Fruit fly (Drosophila melanogaster): ENCODE measurements around the gene Nup160.

The Nup160 gene

DNA sequence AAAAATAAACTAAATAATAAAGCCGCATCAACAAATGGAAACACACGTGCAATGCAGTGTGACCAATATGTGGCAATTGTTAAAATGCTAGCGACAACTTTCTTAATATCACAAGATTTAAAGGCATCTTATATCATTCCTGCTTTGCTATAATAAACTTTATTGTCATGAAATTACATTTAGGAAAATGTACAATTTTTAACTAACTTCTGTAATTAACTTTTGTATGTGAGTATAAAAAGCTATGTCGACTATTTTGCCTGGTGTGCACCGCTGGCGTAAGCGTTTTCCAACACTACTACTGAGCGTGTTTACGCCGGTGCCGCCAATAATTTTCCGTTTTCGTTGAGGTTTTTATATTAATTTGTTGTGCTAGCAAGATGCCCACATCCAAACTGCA lies at the start of gene Nup160, which contains the start of gene Csl4:
Gene Nup160, plus strand, starts transcription at position 279 of the 400 bp plus-strand sequence.
Gene Csl4, minus strand, starts transcription at position 69 of the 400 bp plus-strand sequence.
- peak; percentile 80 for TF ChIP-seq CG12768 (GFP tag; optimal IDR thresholded peaks at IDR 0.05)
- peak; percentile 30 for TF ChIP-seq CG7045 (GFP tag; optimal IDR thresholded peaks at IDR 0.05)
- peak; percentile 44 for TF ChIP-seq tj (GFP tag; optimal IDR thresholded peaks at IDR 0.05)
- TF ChIP-seq cnc (optimal IDR thresholded peaks at IDR 0.05) = no peak
- peak; percentile 66 for TF ChIP-seq pad (GFP tag; optimal IDR thresholded peaks at IDR 0.05)
- no peak for TF ChIP-seq toe (GFP tag; optimal IDR thresholded peaks at IDR 0.05)
- TF ChIP-seq kay (GFP tag; ENCODE audit: borderline replicate concordance) = no peak
- TF ChIP-seq Clk (GFP tag; optimal IDR thresholded peaks at IDR 0.05) = no peak
- TF ChIP-seq Mnt (GFP tag; optimal IDR thresholded peaks at IDR 0.05) = peak; percentile 99
- peak; percentile 78 for TF ChIP-seq CG11617 (GFP tag; optimal IDR thresholded peaks at IDR 0.05)
- peak; percentile 13 for TF ChIP-seq cic (GFP tag; optimal IDR thresholded peaks at IDR 0.05)
- TF ChIP-seq CG1620 (GFP tag; optimal IDR thresholded peaks at IDR 0.05) = peak; percentile 87
- TF ChIP-seq CG33017 (tag; optimal IDR thresholded peaks at IDR 0.05) = peak; percentile 74
- peak; percentile 77 for TF ChIP-seq CG14711 (tag; optimal IDR thresholded peaks at IDR 0.05)
- TF ChIP-seq Crg-1 (GFP tag; optimal IDR thresholded peaks at IDR 0.05) = peak; percentile 89
- peak; percentile 54 for TF ChIP-seq ovo (GFP tag; optimal IDR thresholded peaks at IDR 0.05)
- TF ChIP-seq Hr96 (GFP tag; optimal IDR thresholded peaks at IDR 0.05) = peak; percentile 82
- no peak for TF ChIP-seq CG5204 (GFP tag; optimal IDR thresholded peaks at IDR 0.05)
- peak; percentile 86 for TF ChIP-seq CG7101 (tag; optimal IDR thresholded peaks at IDR 0.05)
- TF ChIP-seq bab1 (GFP tag; optimal IDR thresholded peaks at IDR 0.05) = peak; percentile 86

DNA sequence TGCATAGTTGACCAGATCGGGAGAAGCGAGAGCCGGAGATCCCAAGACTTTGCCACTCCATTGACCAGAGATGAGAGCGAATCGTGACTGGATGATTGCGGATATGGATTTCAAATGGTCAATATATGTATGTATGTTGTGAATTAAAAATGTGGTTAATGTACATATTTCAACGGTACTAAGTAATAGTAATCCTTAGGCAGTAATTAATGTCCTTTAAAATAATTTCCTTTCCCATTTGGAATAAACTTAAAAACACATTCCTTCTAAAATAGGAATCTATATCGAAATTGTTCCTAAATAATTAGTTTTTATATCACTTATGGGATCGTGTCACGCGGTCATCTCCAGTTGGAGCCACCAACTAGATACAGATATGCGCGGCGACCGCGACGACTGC lies 49.6 kb upstream of the Nup160 start:
- TF ChIP-seq tj (GFP tag; optimal IDR thresholded peaks at IDR 0.05) (no peak), CG12768 (GFP tag; optimal IDR thresholded peaks at IDR 0.05) (no peak), CG33017 (tag; optimal IDR thresholded peaks at IDR 0.05) (no peak), CG11617 (GFP tag; optimal IDR thresholded peaks at IDR 0.05) (no peak), CG7045 (GFP tag; optimal IDR thresholded peaks at IDR 0.05) (no peak), Hr96 (GFP tag; optimal IDR thresholded peaks at IDR 0.05) (no peak), ovo (GFP tag; optimal IDR thresholded peaks at IDR 0.05) (no peak), Mnt (GFP tag; optimal IDR thresholded peaks at IDR 0.05) (no peak), CG14711 (tag; optimal IDR thresholded peaks at IDR 0.05) (no peak), pad (GFP tag; optimal IDR thresholded peaks at IDR 0.05) (no peak), Crg-1 (GFP tag; optimal IDR thresholded peaks at IDR 0.05) (no peak), toe (GFP tag; optimal IDR thresholded peaks at IDR 0.05) (no peak), CG5204 (GFP tag; optimal IDR thresholded peaks at IDR 0.05) (no peak), bab1 (GFP tag; optimal IDR thresholded peaks at IDR 0.05) (no peak)

DNA sequence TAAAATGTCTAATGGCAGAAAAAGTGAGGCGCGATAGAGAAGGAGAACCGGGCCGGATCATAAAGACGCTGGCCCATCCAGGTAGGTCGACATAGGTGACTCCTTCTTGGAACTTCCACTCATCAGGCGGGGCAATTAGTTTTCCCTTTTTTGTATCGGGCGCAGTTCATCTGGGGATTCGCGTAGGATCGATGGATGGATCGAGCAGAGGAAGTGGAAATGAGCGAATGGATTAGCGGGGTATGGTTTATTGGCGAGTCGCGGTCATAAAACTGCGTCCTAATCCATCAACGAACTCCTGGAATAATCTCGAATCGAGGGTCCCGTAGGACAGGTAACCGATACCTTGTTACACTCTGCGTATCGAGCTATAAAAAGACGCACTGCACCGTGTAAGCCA lies 48.5 kb upstream of the Nup160 start, which contains the start of gene CG43725:
Gene CG43725, plus strand, starts transcription at position 400 of the 400 bp plus-strand sequence.
- TF ChIP-seq Clk (GFP tag; optimal IDR thresholded peaks at IDR 0.05) (no peak), CG11617 (GFP tag; optimal IDR thresholded peaks at IDR 0.05) (no peak), CG7045 (GFP tag; optimal IDR thresholded peaks at IDR 0.05) (no peak), toe (GFP tag; optimal IDR thresholded peaks at IDR 0.05) (no peak)

DNA sequence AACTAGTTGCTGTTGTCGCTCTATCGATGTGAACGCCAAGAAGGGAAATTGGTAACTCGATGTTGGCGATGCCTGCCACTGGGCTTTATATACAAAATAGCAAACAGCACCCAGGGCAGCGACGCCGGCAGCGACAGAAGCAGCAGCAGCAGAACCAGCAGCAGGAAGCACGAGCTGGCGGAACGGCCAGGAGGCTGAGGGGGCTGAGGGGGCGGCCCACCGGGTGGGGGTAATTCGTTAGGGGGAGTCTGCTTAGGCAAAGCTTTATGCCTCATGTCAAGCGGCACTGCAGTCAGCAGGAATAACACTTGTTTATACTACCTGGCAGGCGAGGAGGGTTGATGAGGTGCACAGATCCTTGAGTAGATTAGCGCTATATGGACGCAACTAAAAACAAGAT lies 42.2 kb upstream of the Nup160 start, which contains the start of gene AstC:
Gene AstC, minus strand, starts transcription at position 63 of the 400 bp plus-strand sequence.
- TF ChIP-seq Crg-1 (GFP tag; optimal IDR thresholded peaks at IDR 0.05) (no peak), Hr96 (GFP tag; optimal IDR thresholded peaks at IDR 0.05) (no peak), ovo (GFP tag; optimal IDR thresholded peaks at IDR 0.05) (no peak), tj (GFP tag; optimal IDR thresholded peaks at IDR 0.05) (no peak), Clk (GFP tag; optimal IDR thresholded peaks at IDR 0.05) (no peak), CG7045 (GFP tag; optimal IDR thresholded peaks at IDR 0.05) (no peak), CG33017 (tag; optimal IDR thresholded peaks at IDR 0.05) (no peak), cic (GFP tag; optimal IDR thresholded peaks at IDR 0.05) (no peak), pad (GFP tag; optimal IDR thresholded peaks at IDR 0.05) (no peak), Mnt (GFP tag; optimal IDR thresholded peaks at IDR 0.05) (no peak), toe (GFP tag; optimal IDR thresholded peaks at IDR 0.05) (no peak), CG11617 (GFP tag; optimal IDR thresholded peaks at IDR 0.05) (no peak), kay (GFP tag; ENCODE audit: borderline replicate concordance) (no peak), cnc (optimal IDR thresholded peaks at IDR 0.05) (no peak), CG14711 (tag; optimal IDR thresholded peaks at IDR 0.05) (no peak), CG7101 (tag; optimal IDR thresholded peaks at IDR 0.05) (no peak), CG1620 (GFP tag; optimal IDR thresholded peaks at IDR 0.05) (no peak), bab1 (GFP tag; optimal IDR thresholded peaks at IDR 0.05) (no peak)

DNA sequence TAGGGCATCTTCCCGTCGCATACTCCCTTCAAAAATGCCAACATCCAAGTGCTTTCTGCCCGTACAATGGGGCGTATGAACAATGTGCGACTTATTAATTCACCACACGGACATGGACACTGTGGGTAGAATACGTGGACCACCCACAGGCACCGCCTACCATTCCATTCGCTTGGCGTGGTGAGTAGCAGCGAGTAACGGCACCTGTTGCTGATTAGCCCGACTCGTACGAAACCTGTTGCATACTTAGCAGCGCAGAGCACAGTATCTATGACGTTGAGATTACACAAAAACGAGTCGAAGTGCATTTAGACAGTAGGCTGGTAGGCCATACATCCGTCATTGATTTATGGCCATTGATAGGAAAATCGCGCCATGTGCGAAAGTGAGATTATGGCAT lies 41.6 kb upstream of the Nup160 start:
- no peak for TF ChIP-seq Hr96 (GFP tag; optimal IDR thresholded peaks at IDR 0.05)

DNA sequence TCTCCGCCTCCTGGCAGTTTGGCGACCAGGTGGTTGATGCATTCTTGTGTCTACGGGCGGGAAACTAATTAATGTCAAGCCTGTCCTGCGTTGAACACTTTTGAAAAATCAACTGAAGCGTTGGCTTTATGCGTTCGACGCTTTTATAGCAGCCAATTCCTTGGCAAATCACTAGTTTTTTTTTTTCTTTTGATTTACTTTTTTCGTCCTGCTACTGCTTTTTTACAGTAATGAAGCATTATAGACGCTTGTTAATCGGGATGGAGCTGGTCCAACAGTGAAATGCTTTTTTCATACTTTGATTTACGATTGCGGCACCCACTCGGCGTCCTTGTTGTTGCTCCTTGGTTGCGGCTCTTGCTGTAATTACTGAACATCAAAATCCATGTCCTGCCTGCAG lies 38.4 kb upstream of the Nup160 start, which contains the start of gene AstCC:
Gene AstCC, minus strand, starts transcription at position 101 of the 400 bp plus-strand sequence.
- TF ChIP-seq CG14711 (tag; optimal IDR thresholded peaks at IDR 0.05) (no peak), CG5204 (GFP tag; optimal IDR thresholded peaks at IDR 0.05) (no peak), kay (GFP tag; ENCODE audit: borderline replicate concordance) (no peak), CG7101 (tag; optimal IDR thresholded peaks at IDR 0.05) (no peak), Clk (GFP tag; optimal IDR thresholded peaks at IDR 0.05) (no peak), cic (GFP tag; optimal IDR thresholded peaks at IDR 0.05) (no peak), Crg-1 (GFP tag; optimal IDR thresholded peaks at IDR 0.05) (no peak), CG7045 (GFP tag; optimal IDR thresholded peaks at IDR 0.05) (no peak), CG1620 (GFP tag; optimal IDR thresholded peaks at IDR 0.05) (no peak), CG11617 (GFP tag; optimal IDR thresholded peaks at IDR 0.05) (no peak), bab1 (GFP tag; optimal IDR thresholded peaks at IDR 0.05) (no peak), Hr96 (GFP tag; optimal IDR thresholded peaks at IDR 0.05) (no peak), Mnt (GFP tag; optimal IDR thresholded peaks at IDR 0.05) (no peak), CG33017 (tag; optimal IDR thresholded peaks at IDR 0.05) (no peak)
